Fruit fly (Drosophila melanogaster) whole organism, pupa: ENCODE data around the gene CG34348.

Source experiments
- CG10348 ChIP-seq: fragments of 200-800 bp; sonication (Bioruptor generic); IDR thresholded peaks from 2 replicates; pipeline ENCODE4 v1.3.6; 2022; ENCODE audit warnings: missing biosample characterization, missing genetic modification characterization
- CG12605 ChIP-seq: fragments of 200-800 bp; sonication (Bioruptor generic); IDR thresholded peaks from 2 replicates; pipeline ENCODE4 v1.3.6; 2022; ENCODE audit warnings: missing biosample characterization, missing genetic modification characterization
- CG13204 ChIP-seq: fragments of 200-800 bp; sonication (Bioruptor generic); optimal IDR thresholded peaks from 2 replicates; lab custom pipeline; 2018; ENCODE audit warnings: missing biosample characterization, mild to moderate bottlenecking, missing genetic modification characterization, moderate library complexity
- CG14655 ChIP-seq: fragments of 200-800 bp; sonication (Bioruptor generic); optimal IDR thresholded peaks from 3 replicates; lab custom pipeline; 2017; ENCODE audit warnings: mild to moderate bottlenecking, missing biosample characterization, missing genetic modification reagents, missing genetic modification characterization
- CG15710 ChIP-seq: fragments of 200-800 bp; sonication (Bioruptor generic); optimal IDR thresholded peaks from 2 replicates; lab custom pipeline; 2018; ENCODE audit warnings: missing biosample characterization, mild to moderate bottlenecking, missing genetic modification characterization, moderate library complexity
- CG17806 ChIP-seq: fragments of 200-800 bp; sonication (Bioruptor generic); optimal IDR thresholded peaks from 2 replicates; lab custom pipeline; 2018; ENCODE audit warnings: missing biosample characterization, mild to moderate bottlenecking, missing genetic modification characterization, moderate library complexity
- CG32121 ChIP-seq: fragments of 200-800 bp; sonication (Bioruptor generic); IDR thresholded peaks from 2 replicates; pipeline ENCODE4 v1.3.6; 2022; ENCODE audit warnings: missing biosample characterization, missing genetic modification characterization
- CG34367 ChIP-seq: fragments of 200-800 bp; sonication (Bioruptor generic); optimal IDR thresholded peaks from 2 replicates; lab custom pipeline; 2018; ENCODE audit warnings: missing biosample characterization, mild to moderate bottlenecking, missing genetic modification characterization
- CG4496 ChIP-seq: fragments of 200-800 bp; sonication (Bioruptor generic); IDR thresholded peaks from 3 replicates; pipeline ENCODE4 v1.3.6; 2022; ENCODE audit warnings: missing biosample characterization, missing genetic modification characterization
- CG8159 ChIP-seq: fragments of 200-800 bp; sonication (Bioruptor generic); optimal IDR thresholded peaks from 3 replicates; lab custom pipeline; 2018; ENCODE audit warnings: missing biosample characterization, mild to moderate bottlenecking, missing genetic modification characterization, moderate library complexity
- CG8301 ChIP-seq: fragments of 200-800 bp; sonication (Bioruptor generic); optimal IDR thresholded peaks from 2 replicates; lab custom pipeline; 2018; ENCODE audit warnings: missing biosample characterization, mild to moderate bottlenecking, missing genetic modification characterization
- CG9948 ChIP-seq: fragments of 200-800 bp; sonication (Bioruptor generic); optimal IDR thresholded peaks from 2 replicates; lab custom pipeline; 2018; ENCODE audit warnings: missing biosample characterization, mild to moderate bottlenecking, missing genetic modification characterization, moderate library complexity
- D1 ChIP-seq: fragments of 200-800 bp; sonication (Bioruptor generic); optimal IDR thresholded peaks from 2 replicates; lab custom pipeline; 2018; ENCODE audit warnings: missing biosample characterization, mild to moderate bottlenecking, missing genetic modification characterization, moderate library complexity
- EcR ChIP-seq: fragments of 200-800 bp; sonication (Bioruptor generic); optimal IDR thresholded peaks from 3 replicates; lab custom pipeline; 2019; ENCODE audit warnings: missing biosample characterization, missing genetic modification characterization, mild to moderate bottlenecking, moderate library complexity, missing genetic modification reagents
- Ets98B ChIP-seq: fragments of 200-800 bp; sonication (Bioruptor generic); IDR thresholded peaks from 2 replicates; pipeline ENCODE4 v1.3.6; 2022; ENCODE audit warnings: missing biosample characterization, missing genetic modification characterization
- Pif1A ChIP-seq: fragments of 200-800 bp; sonication (Bioruptor generic); optimal IDR thresholded peaks from 3 replicates; lab custom pipeline; 2016; ENCODE audit warnings: missing biosample characterization, missing genetic modification characterization
- Pif1B ChIP-seq: fragments of 200-800 bp; sonication (Bioruptor generic); optimal IDR thresholded peaks from 3 replicates; lab custom pipeline; 2016; ENCODE audit warnings: missing biosample characterization, missing genetic modification characterization
- Snoo ChIP-seq: fragments of 200-800 bp; sonication (Bioruptor generic); optimal IDR thresholded peaks from 3 replicates; lab custom pipeline; 2017; ENCODE audit warnings: missing biosample characterization, mild to moderate bottlenecking, missing genetic modification characterization, inconsistent platforms
- fd96Ca ChIP-seq: fragments of 200-800 bp; sonication (Bioruptor generic); IDR thresholded peaks from 3 replicates; pipeline ENCODE4 v1.3.6; 2022; ENCODE audit warnings: missing biosample characterization, missing genetic modification characterization
- gl ChIP-seq: fragments of 200-800 bp; sonication (Bioruptor generic); optimal IDR thresholded peaks from 2 replicates; lab custom pipeline; 2018; ENCODE audit warnings: missing biosample characterization, mild to moderate bottlenecking, missing genetic modification characterization
- rn ChIP-seq: fragments of 200-800 bp; sonication (Bioruptor generic); IDR thresholded peaks from 2 replicates; pipeline ENCODE4 v1.3.6; 2022; ENCODE audit warnings: missing biosample characterization, missing genetic modification characterization

CG34348 gene

DNA sequence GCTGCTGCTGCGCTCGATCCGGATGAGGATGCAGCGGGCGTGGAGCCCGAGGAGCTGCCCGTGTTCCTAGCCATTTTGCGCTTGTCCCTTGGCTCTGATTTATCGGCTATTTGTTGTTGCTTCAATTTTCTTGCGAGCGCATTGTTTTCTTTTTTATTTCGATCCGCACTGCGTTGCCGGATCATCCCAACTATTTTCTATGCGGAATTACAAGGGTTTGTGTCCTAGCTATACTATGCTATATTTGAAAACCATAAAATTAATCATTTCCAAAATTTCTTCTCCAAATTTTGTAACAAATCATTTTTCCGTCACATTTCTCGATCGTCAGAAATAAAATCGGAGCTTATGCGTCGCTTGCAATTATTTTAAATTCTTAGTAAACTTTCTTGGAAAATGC lies 8.1 kb downstream of the CG34348 start, which contains the start of the genes GCS1 and CG11756:
GCS1 (minus strand) TSS at position 193 of the 400 bp plus-strand sequence.
CG11756 (plus strand) TSS at position 312 of the 400 bp plus-strand sequence.
- peak; percentile 1 for TF ChIP-seq CG15710 (tag; lab: Kevin White, UChicago)
- no peak for TF ChIP-seq CG14655 (GFP tag; lab: Kevin White, UChicago)

DNA sequence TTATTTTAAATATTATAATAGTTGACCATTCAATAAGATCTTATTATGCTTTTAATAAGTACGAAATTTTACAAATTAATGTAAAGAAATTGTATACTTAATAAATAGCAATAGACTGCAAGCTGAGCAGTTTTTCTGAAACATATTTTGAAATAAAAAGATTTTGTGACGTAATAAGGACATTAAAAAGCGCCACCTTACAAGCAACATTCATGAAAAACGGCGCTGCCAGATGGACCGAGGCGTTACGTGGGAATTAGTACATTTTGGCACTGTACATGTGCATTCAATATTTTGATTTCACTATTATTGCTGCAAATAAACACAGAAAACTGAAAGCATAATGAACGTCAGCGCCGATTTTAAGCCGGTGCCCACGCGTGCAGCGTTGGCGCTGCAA lies 9.2 kb downstream of the CG34348 start, which contains the start of gene CG1738:
CG1738 (plus strand) TSS at position 221 of the 400 bp plus-strand sequence.
- TF ChIP-seq Pif1A (GFP tag; lab: Kevin White, UChicago) = no peak
- no peak for TF ChIP-seq Pif1B
- no peak for TF ChIP-seq CG13204
- no peak for TF ChIP-seq fd96Ca
- TF ChIP-seq D1 = no peak
- no peak for TF ChIP-seq gl (tag; lab: Kevin White, UChicago)
- no peak for TF ChIP-seq CG32121 (GFP tag; lab: Robert Waterston, UW)
- TF ChIP-seq CG10348 (GFP tag; lab: Robert Waterston, UW) = no peak
- no peak for TF ChIP-seq CG8159
- no peak for TF ChIP-seq EcR (GFP tag; lab: Kevin White, UChicago)

DNA sequence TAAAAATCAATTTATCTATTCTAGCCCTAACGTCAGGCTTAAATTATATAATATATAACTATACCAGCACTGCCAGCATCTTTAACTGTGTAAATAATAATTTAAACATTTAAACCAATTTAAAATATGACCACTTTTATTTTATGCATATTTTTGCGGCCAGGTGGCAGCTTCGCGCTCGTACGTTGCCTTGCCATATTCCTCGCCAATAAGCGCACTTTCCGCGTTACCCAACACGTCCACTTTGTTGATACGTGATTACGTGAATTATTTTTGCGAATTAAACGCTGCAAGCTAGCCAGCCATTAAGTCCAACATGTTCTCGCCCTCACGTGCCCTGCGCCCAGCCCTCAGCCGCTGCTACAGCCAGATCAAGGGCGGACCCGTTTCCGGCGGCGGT lies 10.1 kb downstream of the CG34348 start, which contains the start of gene NdufV3:
NdufV3 (plus strand) TSS at position 219 of the 400 bp plus-strand sequence.
- TF ChIP-seq gl (tag; lab: Kevin White, UChicago) (no peak), D1 (no peak), rn (GFP tag; lab: Robert Waterston, UW) (no peak), CG12605 (GFP tag; lab: Robert Waterston, UW) (no peak), CG32121 (GFP tag; lab: Robert Waterston, UW) (no peak), CG8301 (tag; lab: Kevin White, UChicago) (no peak), CG13204 (no peak), CG8159 (no peak), EcR (GFP tag; lab: Kevin White, UChicago) (no peak), CG4496 (GFP tag; lab: Robert Waterston, UW) (no peak), Snoo (tag; lab: Kevin White, UChicago) (no peak), CG15710 (tag; lab: Kevin White, UChicago) (no peak), CG34367 (tag; lab: Kevin White, UChicago) (no peak), CG14655 (GFP tag; lab: Kevin White, UChicago) (no peak), CG10348 (GFP tag; lab: Robert Waterston, UW) (no peak)

DNA sequence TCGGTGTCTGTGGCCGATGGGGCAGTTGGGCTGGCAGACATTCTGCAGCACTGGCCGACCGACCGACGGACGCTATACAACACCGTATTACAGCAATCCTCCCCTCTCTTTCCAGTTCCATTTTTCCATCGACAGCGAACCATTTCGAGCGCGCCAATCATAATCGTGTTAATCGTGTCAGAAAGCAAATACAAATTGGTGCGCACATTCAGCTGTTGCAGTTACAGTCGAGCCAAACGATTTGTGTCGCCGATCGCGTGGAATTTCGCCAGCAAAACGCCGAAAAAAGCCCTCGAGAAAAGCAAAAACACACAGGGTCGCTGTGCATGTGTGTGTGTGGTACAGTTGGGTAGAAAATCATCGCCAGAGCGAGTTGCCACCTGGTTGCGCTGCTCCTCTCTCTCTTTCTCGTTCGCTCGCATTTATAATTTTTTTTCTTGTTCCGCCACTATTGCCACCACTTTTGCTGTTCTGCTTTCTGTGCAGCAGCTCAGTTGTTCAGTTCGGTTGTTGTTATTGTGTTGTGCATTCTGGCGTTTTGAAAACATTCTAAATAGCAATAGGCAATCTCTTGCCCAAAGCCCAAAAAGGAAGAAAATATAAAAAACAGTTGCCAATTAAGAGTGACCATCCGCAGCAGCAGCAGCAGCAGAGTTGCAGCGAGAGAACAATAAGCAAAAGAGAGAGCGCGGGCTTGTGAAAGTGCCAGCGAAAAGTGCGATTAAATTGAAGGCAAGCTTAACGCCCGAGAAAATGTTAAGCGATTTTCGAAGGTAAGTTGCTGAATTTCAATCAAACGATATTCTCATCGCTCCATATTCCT lies 11.0 kb downstream of the CG34348 start, which contains the start of gene CG1737:
CG1737 (plus strand) TSS at position 104 of the 823 bp plus-strand sequence.
- TF ChIP-seq CG4496 (GFP tag; lab: Robert Waterston, UW) = peak; percentile 11; the same call in 1 of the 3 replicates
- TF ChIP-seq Pif1A (GFP tag; lab: Kevin White, UChicago) = no peak
- TF ChIP-seq Ets98B = peak; percentile 47
- TF ChIP-seq, all 21 proteins: peak for 2

DNA sequence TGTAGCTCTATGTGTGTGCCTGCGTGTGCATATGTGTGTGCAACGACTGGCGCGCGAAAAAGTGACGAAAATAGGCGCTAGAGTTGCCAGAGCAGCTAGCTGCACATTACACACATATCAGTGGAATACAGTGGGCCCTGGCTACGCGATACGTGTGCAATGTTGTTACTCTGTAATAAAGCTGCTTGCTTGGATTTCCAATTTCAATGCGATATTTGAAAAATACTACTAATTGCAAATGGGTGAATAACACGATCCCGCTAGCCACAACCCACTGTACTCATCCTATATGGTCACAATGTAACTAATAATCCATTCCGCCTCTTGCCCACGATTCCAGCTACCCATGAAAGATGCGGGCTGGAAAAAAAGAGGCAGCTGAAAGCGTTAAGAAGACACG lies 11.7 kb downstream of the CG34348 start:
- TF ChIP-seq CG34367 (tag; lab: Kevin White, UChicago) = peak; percentile 92
- peak; percentile 98 for TF ChIP-seq Ets98B
- TF ChIP-seq CG13204 = peak; percentile 88
- peak; percentile 90 for TF ChIP-seq CG17806 (tag; lab: Kevin White, UChicago)
- peak; percentile 95 for TF ChIP-seq CG14655 (GFP tag; lab: Kevin White, UChicago)
- TF ChIP-seq CG8301 (tag; lab: Kevin White, UChicago) = peak; percentile 95
- TF ChIP-seq CG4496 (GFP tag; lab: Robert Waterston, UW) = peak; percentile 99
- no peak for TF ChIP-seq D1
- TF ChIP-seq CG12605 (GFP tag; lab: Robert Waterston, UW) = peak; percentile 97
- TF ChIP-seq CG32121 (GFP tag; lab: Robert Waterston, UW) = peak; percentile 98
- TF ChIP-seq Pif1B = peak; percentile 88
- TF ChIP-seq CG9948 = peak; percentile 88
- peak; percentile 91 for TF ChIP-seq CG15710 (tag; lab: Kevin White, UChicago)
- peak; percentile 94 for TF ChIP-seq rn (GFP tag; lab: Robert Waterston, UW)
- peak; percentile 95 for TF ChIP-seq Pif1A (GFP tag; lab: Kevin White, UChicago)
- peak; percentile 89 for TF ChIP-seq CG8159
- TF ChIP-seq Snoo (tag; lab: Kevin White, UChicago) = peak; percentile 90
- no peak for TF ChIP-seq EcR (GFP tag; lab: Kevin White, UChicago)
- peak; percentile 91 for TF ChIP-seq CG10348 (GFP tag; lab: Robert Waterston, UW)
- TF ChIP-seq fd96Ca = peak; percentile 99
- TF ChIP-seq gl (tag; lab: Kevin White, UChicago) = peak; percentile 90

DNA sequence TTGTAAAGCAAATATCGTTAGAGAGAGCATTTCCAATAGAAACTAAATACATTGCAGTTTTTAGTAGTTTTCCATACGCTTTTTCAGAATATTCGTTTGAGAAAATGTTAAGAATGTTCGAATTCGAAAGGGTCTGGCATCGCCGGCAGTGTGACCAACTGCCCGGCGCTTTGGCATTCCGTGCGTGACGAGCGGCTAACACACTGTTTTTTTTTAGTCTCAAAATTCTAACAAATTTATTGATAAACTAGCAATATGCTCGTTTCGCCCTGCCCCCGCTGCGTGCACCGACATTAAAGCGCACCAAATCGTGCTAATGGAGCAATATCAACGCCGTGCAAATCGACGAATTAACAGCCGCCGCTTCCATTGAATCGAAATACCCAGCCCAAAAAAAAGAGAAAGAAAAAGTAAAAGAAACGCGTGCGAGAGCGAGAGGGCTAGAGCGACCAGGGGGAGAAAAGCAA lies 16.1 kb downstream of the CG34348 start, which contains the start of gene dsh:
dsh (plus strand) TSS at position 174 of the 467 bp plus-strand sequence.
- TF ChIP-seq CG10348 (GFP tag; lab: Robert Waterston, UW) (no peak), fd96Ca (no peak), CG15710 (tag; lab: Kevin White, UChicago) (peak; percentile 14), Snoo (tag; lab: Kevin White, UChicago) (no peak), CG13204 (peak; percentile 65), CG32121 (GFP tag; lab: Robert Waterston, UW) (no peak)
- TF ChIP-seq, all 21 proteins: peak for 2
